Worm (Caenorhabditis elegans): ENCODE results near the gene C01G5.4.

C01G5.4 gene

ce11 chrIV:6575959-6576727 is 44.6 kb downstream of the C01G5.4 start:
- no peak for TF ChIP-seq unc-62 (GFP tag; optimal IDR thresholded peaks at IDR 0.05)

- TF ChIP-seq unc-62 (GFP tag; optimal IDR thresholded peaks at IDR 0.05), result no peak
These were observed 45.2 kb downstream of the C01G5.4 start for ce11 chrIV:6576728-6577101.

- no peak for TF ChIP-seq unc-62 (GFP tag; optimal IDR thresholded peaks at IDR 0.05)
These were observed 46.4 kb downstream of the C01G5.4 start, which contains the start of gene C43G2.3 for ce11 chrIV:6577914-6578313. Gene C43G2.3, plus strand, starts transcription at chrIV:6578214.

ce11 chrIV:6581658-6582057 is 50.1 kb downstream of the C01G5.4 start:
- no peak for TF ChIP-seq unc-62 (GFP tag; optimal IDR thresholded peaks at IDR 0.05)

DNA sequence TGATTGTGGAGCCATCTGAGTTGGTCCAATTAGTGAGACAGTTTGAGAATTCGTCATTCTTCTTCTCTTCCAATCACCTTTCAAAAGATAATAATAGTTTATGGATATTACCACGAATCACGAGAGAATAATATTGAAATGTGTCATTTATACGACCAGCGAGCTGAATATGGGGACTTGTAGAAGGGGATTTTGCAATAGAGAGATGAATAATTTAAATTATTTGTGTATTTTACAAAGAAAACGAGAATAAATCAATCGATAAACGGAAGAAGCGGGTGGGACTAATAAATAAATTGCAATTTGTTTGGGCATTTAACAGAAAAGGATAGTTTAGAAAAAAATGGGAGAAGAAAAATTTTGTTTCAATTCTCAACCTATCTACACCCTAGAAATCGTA is 51.1 kb downstream of the C01G5.4 start, which contains the start of gene odr-8:
Gene odr-8, minus strand, starts transcription at position 101 of the 400 bp plus-strand sequence.
- no peak for TF ChIP-seq unc-62 (GFP tag; optimal IDR thresholded peaks at IDR 0.05)
